Fruit fly (Drosophila melanogaster): Measurements from ENCODE around the gene Alp9.

- TF ChIP-seq D1 (tag; optimal IDR thresholded peaks at IDR 0.05) = no peak
- TF ChIP-seq CG8159 (tag; optimal IDR thresholded peaks at IDR 0.05) = no peak
- no peak for TF ChIP-seq CG10348 (GFP tag; IDR thresholded peaks at IDR 0.05)
- TF ChIP-seq rn (GFP tag; IDR thresholded peaks at IDR 0.05) = no peak
- no peak for TF ChIP-seq CG15710 (tag; optimal IDR thresholded peaks at IDR 0.05)
- no peak for TF ChIP-seq CG13204 (GFP tag; optimal IDR thresholded peaks at IDR 0.05)
Measured at dm6 chr3L:5639474-5639873, 44.1 kb downstream of the Alp9 start.
